Worm (Caenorhabditis elegans): ENCODE results near the gene enpl-1.
"Not testable (repeated sequence)": the region's sequence is repeated elsewhere in the genome, so short reads cannot be mapped to it uniquely, and the experiment has no call there.

- not testable (repeated sequence) for TF ChIP-seq B0035.1 (tag; optimal IDR thresholded peaks at IDR 0.05); snpc-4 (GFP tag; optimal IDR thresholded peaks at IDR 0.05); snpc-4 (tag; optimal IDR thresholded peaks at IDR 0.05)
Measured at ce11 chrIV:11070895-11071294, 48.2 kb upstream of the enpl-1 start.

All from whole organism, young adult.